Fruit fly (Drosophila melanogaster) whole organism, embryonic: ENCODE results near the gene CG13123.

Source experiments
- BtbVII ChIP-seq: fragments of 200-800 bp; sonication (Bioruptor generic); optimal IDR thresholded peaks from 3 replicates; lab custom pipeline; 2017; ENCODE audit warnings: missing biosample characterization, mild to moderate bottlenecking, missing genetic modification characterization
- CG10462 ChIP-seq: fragments of 200-800 bp; sonication (Bioruptor generic); optimal IDR thresholded peaks from 2 replicates; lab custom pipeline; 2016; ENCODE audit warnings: missing biosample characterization, missing genetic modification characterization
- CG10654 ChIP-seq: fragments of 200-800 bp; sonication (Bioruptor generic); optimal IDR thresholded peaks from 2 replicates; lab custom pipeline; 2016; ENCODE audit warnings: missing biosample characterization, missing genetic modification characterization
- CG10959 ChIP-seq: fragments of 200-800 bp; sonication (Bioruptor generic); IDR thresholded peaks from 2 replicates; pipeline ENCODE4 v1.3.6; 2022; ENCODE audit warnings: missing biosample characterization, missing genetic modification characterization
- CG12391 ChIP-seq: fragments of 200-800 bp; sonication (Bioruptor generic); optimal IDR thresholded peaks from 3 replicates; lab custom pipeline; 2018; ENCODE audit warnings: missing biosample characterization, mild to moderate bottlenecking, missing genetic modification characterization, moderate library complexity
- CG12744 ChIP-seq: fragments of 200-800 bp; sonication (Bioruptor generic); optimal IDR thresholded peaks from 2 replicates; lab custom pipeline; 2016; ENCODE audit warnings: missing biosample characterization, missing genetic modification characterization
- CG12942 ChIP-seq: fragments of 200-800 bp; sonication (Bioruptor generic); optimal IDR thresholded peaks from 3 replicates; lab custom pipeline; 2016; ENCODE audit warnings: missing biosample characterization, missing genetic modification characterization
- CG14014 ChIP-seq: fragments of 200-800 bp; sonication (Bioruptor generic); IDR thresholded peaks from 2 replicates; pipeline ENCODE4 v1.3.6; 2022; ENCODE audit warnings: missing biosample characterization, missing genetic modification characterization
- CG14710 ChIP-seq: fragments of 200-800 bp; sonication (Bioruptor generic); optimal IDR thresholded peaks from 3 replicates; lab custom pipeline; 2019; ENCODE audit warnings: missing biosample characterization, mild to moderate bottlenecking, missing genetic modification characterization, moderate library complexity
- CG15269 ChIP-seq: fragments of 200-800 bp; sonication (Bioruptor generic); optimal IDR thresholded peaks from 2 replicates; lab custom pipeline; 2018; ENCODE audit warnings: missing biosample characterization, mild to moderate bottlenecking, missing genetic modification characterization, moderate library complexity
- CG15514 ChIP-seq: fragments of 200-800 bp; sonication (Bioruptor generic); optimal IDR thresholded peaks from 3 replicates; lab custom pipeline; 2017; ENCODE audit warnings: missing biosample characterization, missing genetic modification characterization, mild to moderate bottlenecking, moderate library complexity, missing genetic modification reagents
- CG16813 ChIP-seq: fragments of 200-800 bp; sonication (Bioruptor generic); IDR thresholded peaks from 3 replicates; pipeline ENCODE4 v1.3.6; 2022; ENCODE audit warnings: missing biosample characterization, missing genetic modification characterization; ENCODE audit not compliant: partially characterized antibody
- CG1792 ChIP-seq: fragments of 200-800 bp; sonication (Bioruptor generic); optimal IDR thresholded peaks from 2 replicates; lab custom pipeline; 2016; ENCODE audit warnings: missing biosample characterization, missing genetic modification characterization
- CG18476 ChIP-seq: fragments of 200-800 bp; sonication (Bioruptor generic); optimal IDR thresholded peaks from 2 replicates; lab custom pipeline; 2016; ENCODE audit warnings: missing biosample characterization, mild to moderate bottlenecking, missing genetic modification characterization
- CG18619 ChIP-seq: fragments of 200-800 bp; sonication (Bioruptor generic); optimal IDR thresholded peaks from 3 replicates; lab custom pipeline; 2017; ENCODE audit warnings: missing biosample characterization, mild to moderate bottlenecking, missing genetic modification characterization
- CG2120 ChIP-seq: fragments of 200-800 bp; sonication (Bioruptor generic); optimal IDR thresholded peaks from 3 replicates; lab custom pipeline; 2016; ENCODE audit warnings: missing biosample characterization, missing genetic modification characterization
- CG2202 ChIP-seq: fragments of 200-800 bp; sonication (Bioruptor generic); optimal IDR thresholded peaks from 2 replicates; lab custom pipeline; 2018; ENCODE audit warnings: missing biosample characterization, mild to moderate bottlenecking, missing genetic modification characterization
- CG2712 ChIP-seq: fragments of 200-800 bp; optimal IDR thresholded peaks from 3 replicates; lab custom pipeline; 2019; ENCODE audit warnings: missing biosample characterization, mild to moderate bottlenecking, missing genetic modification characterization, moderate library complexity
- CG2875 ChIP-seq: fragments of 200-800 bp; sonication (Bioruptor generic); optimal IDR thresholded peaks from 2 replicates; lab custom pipeline; 2017; ENCODE audit warnings: missing biosample characterization, mild to moderate bottlenecking, missing genetic modification characterization, missing genetic modification reagents
- CG3281 ChIP-seq: fragments of 200-800 bp; sonication (Bioruptor generic); optimal IDR thresholded peaks from 3 replicates; lab custom pipeline; 2017; ENCODE audit warnings: missing biosample characterization, mild to moderate bottlenecking, missing genetic modification characterization
- CG3838 ChIP-seq: fragments of 200-800 bp; sonication (Bioruptor generic); optimal IDR thresholded peaks from 3 replicates; lab custom pipeline; 2016; ENCODE audit warnings: missing biosample characterization, missing genetic modification characterization
- CG3995 ChIP-seq: fragments of 200-800 bp; sonication (Bioruptor generic); optimal IDR thresholded peaks from 3 replicates; lab custom pipeline; 2016; ENCODE audit warnings: missing biosample characterization, missing genetic modification characterization
- CG7372 ChIP-seq: fragments of 200-800 bp; sonication (Bioruptor generic); IDR thresholded peaks from 2 replicates; pipeline ENCODE4 v1.3.6; 2022; ENCODE audit warnings: missing biosample characterization, missing genetic modification characterization
- CG7786 ChIP-seq: fragments of 200-800 bp; sonication (Bioruptor generic); optimal IDR thresholded peaks from 2 replicates; lab custom pipeline; 2016; ENCODE audit warnings: missing biosample characterization, missing genetic modification characterization
- CG7839 ChIP-seq: fragments of 200-800 bp; sonication (Bioruptor generic); optimal IDR thresholded peaks from 3 replicates; lab custom pipeline; 2018; ENCODE audit warnings: missing biosample characterization, mild to moderate bottlenecking, missing genetic modification characterization, moderate library complexity
- CG8359 ChIP-seq: fragments of 200-800 bp; sonication (Bioruptor generic); optimal IDR thresholded peaks from 2 replicates; lab custom pipeline; 2017; ENCODE audit warnings: missing biosample characterization, mild to moderate bottlenecking, missing genetic modification characterization, borderline replicate concordance
- CG8924 ChIP-seq: fragments of 200-800 bp; optimal IDR thresholded peaks from 3 replicates; lab custom pipeline; 2019; ENCODE audit warnings: missing biosample characterization, mild to moderate bottlenecking, missing genetic modification characterization, moderate library complexity
- CG8944 ChIP-seq: fragments of 200-800 bp; sonication (Bioruptor generic); optimal IDR thresholded peaks from 3 replicates; lab custom pipeline; 2016; ENCODE audit warnings: missing biosample characterization, missing genetic modification characterization
- Dip3 ChIP-seq: fragments of 200-800 bp; sonication (Bioruptor generic); optimal IDR thresholded peaks from 3 replicates; lab custom pipeline; 2016; ENCODE audit warnings: missing biosample characterization, missing genetic modification characterization
- Meics ChIP-seq: fragments of 200-800 bp; sonication (Bioruptor generic); optimal IDR thresholded peaks from 2 replicates; lab custom pipeline; 2017; ENCODE audit warnings: missing biosample characterization, mild to moderate bottlenecking, missing genetic modification characterization
- Optix ChIP-seq: fragments of 200-800 bp; sonication (Bioruptor generic); IDR thresholded peaks from 3 replicates; pipeline ENCODE4 v1.3.6; 2022; ENCODE audit warnings: missing biosample characterization, missing genetic modification characterization
- Sin3A ChIP-seq: fragments of >200 bp; optimal IDR thresholded peaks from 2 replicates; lab custom pipeline; 2018
- cato ChIP-seq: fragments of 200-800 bp; sonication (Bioruptor generic); optimal IDR thresholded peaks from 2 replicates; lab custom pipeline; 2016; ENCODE audit warnings: missing biosample characterization, missing genetic modification characterization, borderline replicate concordance
- crc ChIP-seq: fragments of 200-800 bp; sonication (Bioruptor generic); optimal IDR thresholded peaks from 2 replicates; lab custom pipeline; 2016; ENCODE audit warnings: missing biosample characterization, missing genetic modification characterization
- crp ChIP-seq, 2 experiments: fragments of 200-800 bp; sonication (Bioruptor generic); optimal IDR thresholded peaks; 2 replicates in 1 of 2; 3 replicates in 1 of 2; lab custom pipeline; 2017; ENCODE audit warnings: missing biosample characterization in 2 of 2, missing genetic modification characterization in 2 of 2, mild to moderate bottlenecking in 1 of 2, moderate library complexity in 1 of 2
- danr ChIP-seq: fragments of 200-800 bp; sonication (Bioruptor generic); IDR thresholded peaks from 2 replicates; pipeline ENCODE4 v1.3.6; 2022; ENCODE audit warnings: missing biosample characterization, missing genetic modification characterization
- dm ChIP-seq: fragments of 200-800 bp; sonication (Bioruptor generic); optimal IDR thresholded peaks from 3 replicates; lab custom pipeline; 2016; ENCODE audit warnings: missing biosample characterization, missing genetic modification characterization
- dysf ChIP-seq: fragments of 200-800 bp; sonication (Bioruptor generic); IDR thresholded peaks from 3 replicates; pipeline ENCODE4 v1.3.6; 2022; ENCODE audit warnings: missing biosample characterization, missing genetic modification characterization
- h ChIP-seq: fragments of >200 bp; optimal IDR thresholded peaks from 2 replicates; lab custom pipeline; 2017
- ham ChIP-seq: fragments of 200-800 bp; sonication (Bioruptor generic); IDR thresholded peaks from 2 replicates; pipeline ENCODE4 v1.3.6; 2022; ENCODE audit warnings: missing biosample characterization, missing genetic modification characterization
- hkb ChIP-seq, 2 experiments: fragments of 200-800 bp in 1 of 2; fragments of >200 bp in 1 of 2; sonication (Bioruptor generic) in 1 of 2; IDR thresholded peaks in 1 of 2; optimal IDR thresholded peaks in 1 of 2; 2 replicates each; pipeline versions ENCODE4 v1.3.6 to Lab custom; 2017 to 2022; ENCODE audit warnings: missing biosample characterization in 1 of 2, missing genetic modification characterization in 1 of 2
- jing ChIP-seq: fragments of 200-800 bp; sonication (Bioruptor generic); optimal IDR thresholded peaks from 2 replicates; lab custom pipeline; 2018; ENCODE audit warnings: missing biosample characterization, mild to moderate bottlenecking, missing genetic modification characterization
- lmd ChIP-seq: fragments of 200-800 bp; sonication (Bioruptor generic); IDR thresholded peaks from 2 replicates; pipeline ENCODE4 v1.3.6; 2022; ENCODE audit warnings: missing biosample characterization, missing genetic modification characterization
- lola ChIP-seq, 3 experiments: fragments of >200 bp in 2 of 3; fragments of 200-800 bp in 1 of 3; sonication (Bioruptor generic) in 1 of 3; optimal IDR thresholded peaks; 2 replicates each; lab custom pipeline; 2017 to 2019; ENCODE audit warnings: missing biosample characterization in 3 of 3, missing genetic modification characterization in 3 of 3, mild to moderate bottlenecking in 1 of 3, moderate library complexity in 1 of 3
- seq ChIP-seq: fragments of 200-800 bp; sonication (Bioruptor generic); IDR thresholded peaks from 2 replicates; pipeline ENCODE4 v1.3.6; 2022; ENCODE audit warnings: missing biosample characterization, missing genetic modification characterization
- sug ChIP-seq: fragments of 200-800 bp; optimal IDR thresholded peaks from 2 replicates; lab custom pipeline; 2019; ENCODE audit warnings: missing biosample characterization, mild to moderate bottlenecking, missing genetic modification characterization, moderate library complexity
- tin ChIP-seq: fragments of 200-800 bp; sonication (Bioruptor generic); optimal IDR thresholded peaks from 3 replicates; lab custom pipeline; 2016; ENCODE audit warnings: missing biosample characterization, missing genetic modification characterization
- toy ChIP-seq: fragments of 200-800 bp; sonication (Bioruptor generic); IDR thresholded peaks from 2 replicates; pipeline ENCODE4 v1.3.6; 2022; ENCODE audit warnings: missing biosample characterization, missing genetic modification characterization
- unc-4 ChIP-seq: fragments of 200-800 bp; sonication (Bioruptor generic); IDR thresholded peaks from 2 replicates; pipeline ENCODE4 v1.3.6; 2022; ENCODE audit warnings: missing biosample characterization, missing genetic modification characterization; ENCODE audit not compliant: partially characterized antibody
- zfh2 ChIP-seq: fragments of 200-800 bp; sonication (Bioruptor generic); optimal IDR thresholded peaks from 2 replicates; lab custom pipeline; 2016; ENCODE audit warnings: missing biosample characterization, missing genetic modification characterization

Gene CG13123

DNA sequence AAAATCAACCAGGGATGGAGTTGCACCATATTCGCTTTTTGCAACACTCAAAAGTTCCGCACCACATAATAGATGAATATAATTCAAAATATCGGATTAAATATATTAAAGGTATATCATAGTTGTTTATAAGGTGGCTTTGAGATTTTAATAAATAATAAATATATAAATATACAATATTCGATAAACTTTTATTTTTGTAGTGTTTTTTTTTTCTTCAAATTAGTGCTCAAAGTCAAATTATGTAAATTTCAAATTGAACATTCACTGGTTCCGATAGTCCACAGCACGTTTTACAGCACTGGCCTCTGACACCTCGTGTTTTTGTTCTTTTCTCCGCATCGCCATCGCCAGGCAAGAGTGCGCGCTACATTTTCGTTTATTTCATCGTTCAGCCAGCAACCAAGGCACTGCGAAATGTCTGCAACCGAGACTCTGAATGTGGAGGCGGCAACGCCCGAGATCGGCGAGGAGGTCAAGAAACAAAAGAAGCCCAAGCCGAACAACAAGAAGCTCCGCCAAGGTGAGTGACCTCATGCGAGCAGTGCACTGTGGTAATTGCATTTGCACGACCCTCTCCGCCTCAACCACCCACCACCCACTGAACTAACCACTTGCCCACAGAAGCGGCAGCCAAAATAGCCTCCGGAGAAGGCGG, 29.6 kb downstream of the CG13123 start, which contains the start of the genes Taf11 and und (continued):
- TF ChIP-seq CG2202 (tag; lab: Kevin White, UChicago), result no peak
- TF ChIP-seq CG15514 (GFP tag; lab: Kevin White, UChicago), result peak; percentile 99
- TF ChIP-seq unc-4 (GFP tag; lab: Robert Waterston, UW), result peak; percentile 75
- TF ChIP-seq CG3995, result peak; percentile 28
- no peak for TF ChIP-seq zfh2 (GFP tag; lab: Kevin White, UChicago)
- TF ChIP-seq seq (GFP tag; lab: Robert Waterston, UW), result no peak
- no peak for TF ChIP-seq toy
- TF ChIP-seq CG16813 (GFP tag; lab: Robert Waterston, UW), result peak; percentile 81
- peak; percentile 72 for TF ChIP-seq CG14710 (tag; lab: Kevin White, UChicago)
- no peak for TF ChIP-seq Optix
- no peak for TF ChIP-seq crp (GFP tag; optimal IDR thresholded peaks at IDR 0.05; lab: Kevin White, UChicago)
- no peak for TF ChIP-seq CG18476 (GFP tag; lab: Kevin White, UChicago)
- TF ChIP-seq CG7786 (GFP tag; lab: Kevin White, UChicago), result no peak
- TF ChIP-seq danr (GFP tag; lab: Robert Waterston, UW), result no peak
- peak; percentile 42; the same call in 1 of the 3 replicates for TF ChIP-seq dysf (GFP tag; lab: Robert Waterston, UW)
- peak; percentile 18 for TF ChIP-seq CG18619 (GFP tag; lab: Kevin White, UChicago)
- peak; percentile 52 for TF ChIP-seq CG12391 (tag; lab: Kevin White, UChicago)
- TF ChIP-seq CG8924 (tag; lab: Kevin White, UChicago), result no peak
- no peak for TF ChIP-seq CG10959 (GFP tag; lab: Robert Waterston, UW)
- TF ChIP-seq CG2120, result peak; percentile 17
- no peak for TF ChIP-seq CG12744 (GFP tag; lab: Kevin White, UChicago)
- TF ChIP-seq jing (GFP tag; lab: Kevin White, UChicago), result no peak
- TF ChIP-seq CG8944 (GFP tag; lab: Kevin White, UChicago), result no peak
- no peak for TF ChIP-seq CG14014
- no peak for TF ChIP-seq CG10654
- TF ChIP-seq CG3281 (GFP tag; lab: Kevin White, UChicago), result peak; percentile 60
- TF ChIP-seq CG8359 (GFP tag; lab: Kevin White, UChicago), result no peak
- no peak for TF ChIP-seq h (lab: Kevin White, UChicago)
- TF ChIP-seq CG2875 (GFP tag; lab: Kevin White, UChicago), result no peak
- peak; percentile 20; the same call in 1 of the 2 replicates for TF ChIP-seq lmd (GFP tag; lab: Robert Waterston, UW)
- TF ChIP-seq CG10462 (GFP tag; lab: Kevin White, UChicago), result no peak
- no peak for TF ChIP-seq ham (GFP tag; lab: Robert Waterston, UW)
- peak; percentile 19 for TF ChIP-seq Sin3A
- peak; percentile 33 for TF ChIP-seq BtbVII (GFP tag; lab: Kevin White, UChicago)
- TF ChIP-seq CG12942, result no peak
- TF ChIP-seq Dip3 (GFP tag; lab: Kevin White, UChicago), result no peak
- peak; percentile 44 for TF ChIP-seq tin (GFP tag; lab: Kevin White, UChicago)
- TF ChIP-seq CG7372 (GFP tag; lab: Robert Waterston, UW), result no peak
- no peak for TF ChIP-seq sug (tag; lab: Kevin White, UChicago)
- TF ChIP-seq crc (GFP tag; lab: Kevin White, UChicago), result no peak
- no peak for TF ChIP-seq CG15269 (tag; lab: Kevin White, UChicago)
- peak; percentile 46 for TF ChIP-seq Meics (GFP tag; lab: Kevin White, UChicago)
- TF ChIP-seq lola (GFP tag; optimal IDR thresholded peaks at IDR 0.05; lab: Kevin White, UChicago), result no peak
- TF ChIP-seq CG1792 (GFP tag; lab: Kevin White, UChicago), result no peak
- TF ChIP-seq CG3838 (GFP tag; lab: Kevin White, UChicago), result no peak
- no peak for TF ChIP-seq CG7839
- TF ChIP-seq cato (GFP tag; lab: Kevin White, UChicago), result no peak
- TF ChIP-seq dm, result peak; percentile 90
- peak; percentile 19 for TF ChIP-seq hkb (optimal IDR thresholded peaks at IDR 0.05; lab: Kevin White, UChicago)
- no peak for TF ChIP-seq hkb (GFP tag; IDR thresholded peaks at IDR 0.05; lab: Robert Waterston, UW)
- no peak for TF ChIP-seq CG2712 (tag; lab: Kevin White, UChicago)
